Fruit fly (Drosophila melanogaster): Measurements from ENCODE around the gene CG10877.

CG10877 gene

DNA sequence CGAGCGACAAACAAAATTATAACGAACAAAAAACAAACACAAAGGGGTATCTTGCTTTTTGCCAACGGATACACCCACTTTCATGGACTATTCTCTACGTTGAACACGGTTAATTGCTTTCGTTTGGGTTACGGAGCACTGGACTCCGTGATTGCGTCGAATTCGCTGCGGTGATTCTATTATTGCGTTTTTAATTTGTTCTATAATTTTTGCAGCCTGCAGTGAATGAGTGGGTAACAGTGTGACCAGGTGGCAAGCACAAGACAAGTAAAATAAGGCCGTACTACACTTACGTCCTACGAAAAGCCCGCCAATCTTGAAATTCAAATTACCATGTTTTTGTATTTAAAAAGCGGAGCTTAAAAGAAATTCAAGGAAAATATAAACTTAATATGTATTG lies 21.7 kb upstream of the CG10877 start, which contains the start of gene CG16953:
Gene CG16953, minus strand, starts transcription at position 268 of the 400 bp plus-strand sequence.
- TF ChIP-seq CG4730 (GFP tag; IDR thresholded peaks at IDR 0.05) (no peak), pzg (GFP tag; optimal IDR thresholded peaks at IDR 0.05) (peak; percentile 64), sens-2 (GFP tag; IDR thresholded peaks at IDR 0.05) (no peak), CG12659 (GFP tag; optimal IDR thresholded peaks at IDR 0.05) (peak; percentile 41), unc-4 (GFP tag; IDR thresholded peaks at IDR 0.05; ENCODE audit: partially characterized antibody) (0 out of 2 replicates have a peak, but pooled peaks have one; percentile 19), CG13624 (GFP tag; optimal IDR thresholded peaks at IDR 0.05) (peak; percentile 41), CG14710 (tag; optimal IDR thresholded peaks at IDR 0.05) (peak; percentile 24), CG4617 (GFP tag; optimal IDR thresholded peaks at IDR 0.05; ENCODE audit: borderline replicate concordance) (peak; percentile 81), CG12155 (GFP tag; optimal IDR thresholded peaks at IDR 0.05) (no peak), CG15514 (GFP tag; optimal IDR thresholded peaks at IDR 0.05) (peak; percentile 20), sd (tag; optimal IDR thresholded peaks at IDR 0.05) (no peak), h (optimal IDR thresholded peaks at IDR 0.05) (no peak), CG6272 (GFP tag; IDR thresholded peaks at IDR 0.05) (no peak), ind (GFP tag; optimal IDR thresholded peaks at IDR 0.05) (no peak), sqz (GFP tag; optimal IDR thresholded peaks at IDR 0.05) (no peak), grau (tag; optimal IDR thresholded peaks at IDR 0.05) (peak; percentile 2), MESR4 (GFP tag; optimal IDR thresholded peaks at IDR 0.05) (peak; percentile 89), Mrtf (GFP tag; IDR thresholded peaks at IDR 0.05) (no peak), CG17912 (GFP tag; optimal IDR thresholded peaks at IDR 0.05) (no peak), CG43689 (GFP tag; IDR thresholded peaks at IDR 0.05) (no peak), onecut (GFP tag; IDR thresholded peaks at IDR 0.05) (no peak), Sry-δ (GFP tag; optimal IDR thresholded peaks at IDR 0.05) (peak; percentile 21), CG11696 (GFP tag; IDR thresholded peaks at IDR 0.05) (no peak), dysf (GFP tag; IDR thresholded peaks at IDR 0.05) (no peak), E2f2 (GFP tag; IDR thresholded peaks at IDR 0.05) (peak; percentile 92), trem (tag; optimal IDR thresholded peaks at IDR 0.05) (peak; percentile 50), lab (GFP tag; optimal IDR thresholded peaks at IDR 0.05) (no peak), stwl (tag; optimal IDR thresholded peaks at IDR 0.05) (peak; percentile 46), repo (GFP tag; optimal IDR thresholded peaks at IDR 0.05) (no peak), H15 (GFP tag; IDR thresholded peaks at IDR 0.05) (no peak), crol (GFP tag; IDR thresholded peaks at IDR 0.05) (peak; percentile 20; the same call in 1 of the 2 replicates), CG12744 (GFP tag; optimal IDR thresholded peaks at IDR 0.05) (no peak), CG9437 (GFP tag; optimal IDR thresholded peaks at IDR 0.05) (peak; percentile 25), CG1603 (tag; optimal IDR thresholded peaks at IDR 0.05) (peak; percentile 37), vfl (GFP tag; optimal IDR thresholded peaks at IDR 0.05) (no peak), Atf6 (GFP tag; IDR thresholded peaks at IDR 0.05) (no peak), Six4 (GFP tag; optimal IDR thresholded peaks at IDR 0.05) (no peak), CG9797 (GFP tag; optimal IDR thresholded peaks at IDR 0.05) (peak; percentile 79), pnt (GFP tag; optimal IDR thresholded peaks at IDR 0.05) (no peak), CG3838 (GFP tag; optimal IDR thresholded peaks at IDR 0.05) (no peak), CG10267 (tag; optimal IDR thresholded peaks at IDR 0.05) (peak; percentile 30), Pdp1 (GFP tag; optimal IDR thresholded peaks at IDR 0.05) (peak in 1 of 2 experiments; percentile 75), oc (tag; optimal IDR thresholded peaks at IDR 0.05) (no peak), Ada2b (GFP tag; IDR thresholded peaks at IDR 0.05) (no peak), Stat92E (GFP tag; optimal IDR thresholded peaks at IDR 0.05) (peak in 1 of 3 experiments; percentile 45), CG4424 (GFP tag; optimal IDR thresholded peaks at IDR 0.05) (no peak), YL-1 (GFP tag; optimal IDR thresholded peaks at IDR 0.05) (peak; percentile 54), nom (GFP tag; optimal IDR thresholded peaks at IDR 0.05) (peak; percentile 10), Fer1 (GFP tag; optimal IDR thresholded peaks at IDR 0.05) (peak; percentile 4), Ets97D (GFP tag; optimal IDR thresholded peaks at IDR 0.05) (peak; percentile 38), Dp (GFP tag; optimal IDR thresholded peaks at IDR 0.05) (peak; percentile 87)
